Worm (Caenorhabditis elegans): Measurements from ENCODE around the gene mab-7.

Gene mab-7

DNA sequence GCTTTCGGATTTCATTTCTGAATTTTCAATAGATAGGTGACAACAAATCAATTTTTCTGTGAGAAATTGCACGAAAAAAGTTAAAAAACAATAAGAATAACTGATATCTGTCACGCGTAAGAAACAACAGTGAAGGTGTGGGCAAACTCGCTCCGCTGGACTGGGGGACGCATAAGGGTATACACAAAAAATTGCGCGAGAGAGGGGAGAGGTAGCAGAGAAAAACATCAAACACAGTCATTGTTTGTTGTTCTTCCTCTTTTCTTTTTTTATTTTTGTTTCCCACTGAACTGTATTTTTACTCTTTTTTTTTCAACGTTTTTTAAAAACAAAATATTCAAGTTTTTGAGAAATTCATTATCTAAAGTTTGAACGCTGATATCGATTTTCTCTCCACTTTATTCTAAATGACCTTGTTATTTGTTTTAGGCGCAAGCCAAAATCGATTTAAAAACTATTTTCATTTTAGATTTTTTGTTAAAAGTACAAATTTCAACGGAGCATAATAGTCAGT is 26.7 kb upstream of the mab-7 start, which contains the start of the genes pifk-1 and tbc-11 (continued):
- no peak for TF ChIP-seq spr-3 (GFP tag; optimal IDR thresholded peaks at IDR 0.05)
- TF ChIP-seq lin-1 (GFP tag; IDR thresholded peaks at IDR 0.05): no peak
- TF ChIP-seq daf-8 (GFP tag; IDR thresholded peaks at IDR 0.05): no peak
- 0 out of 2 replicates have a peak, but pooled peaks have one; percentile 41 for TF ChIP-seq arid-1 (GFP tag; conservative IDR thresholded peaks at IDR 0.05)
- no peak for TF ChIP-seq nhr-42 (GFP tag; IDR thresholded peaks at IDR 0.05)
- no peak for TF ChIP-seq rbr-2 (tag; optimal IDR thresholded peaks at IDR 0.05)
- no peak for TF ChIP-seq php-3 (GFP tag; IDR thresholded peaks at IDR 0.05)
- no peak for TF ChIP-seq unc-39 (tag; optimal IDR thresholded peaks at IDR 0.05)
- TF ChIP-seq nhr-11 (tag; optimal IDR thresholded peaks at IDR 0.05): no peak
- TF ChIP-seq ceh-20 (GFP tag; IDR thresholded peaks at IDR 0.05): no peak

DNA sequence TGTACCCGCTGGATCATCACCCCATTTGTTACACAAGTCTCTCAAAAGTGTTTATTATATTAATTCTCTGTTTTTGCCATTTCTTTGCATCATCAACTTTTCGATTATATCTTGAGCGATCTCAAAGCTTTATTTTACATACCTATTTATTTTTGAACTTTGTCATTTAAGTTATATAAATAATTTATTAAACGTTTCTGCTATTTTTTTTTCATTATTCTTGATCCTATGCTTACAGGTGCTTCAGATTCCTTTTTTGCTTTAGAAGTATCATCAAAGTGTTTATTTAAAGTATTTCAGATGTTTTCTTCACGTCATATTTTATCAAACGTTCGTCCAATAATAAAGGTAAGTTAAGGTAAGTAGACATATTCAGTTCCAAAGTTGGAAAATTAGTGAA is 20.2 kb upstream of the mab-7 start, which contains the start of gene F35H12.5:
Gene F35H12.5 (plus strand): TSS at position 301 of the 400 bp plus-strand sequence.
- TF ChIP-seq Y5F2A.4 (GFP tag; optimal IDR thresholded peaks at IDR 0.05) (no peak), snpc-4 (tag; optimal IDR thresholded peaks at IDR 0.05) (no peak), madf-9 (GFP tag; conservative IDR thresholded peaks at IDR 0.05) (no peak), F26F4.8 (GFP tag; conservative IDR thresholded peaks at IDR 0.05) (no peak), skn-1 (tag; optimal IDR thresholded peaks at IDR 0.05) (no peak), daf-12 (tag; optimal IDR thresholded peaks at IDR 0.05) (no peak), daf-16 (GFP tag; optimal IDR thresholded peaks at IDR 0.05) (no peak), daf-16 (tag; optimal IDR thresholded peaks at IDR 0.05) (no peak), ceh-32 (tag; optimal IDR thresholded peaks at IDR 0.05; ENCODE audit: poor library complexity) (no peak), hmg-1.1 (GFP tag; IDR thresholded peaks at IDR 0.05) (no peak)

DNA sequence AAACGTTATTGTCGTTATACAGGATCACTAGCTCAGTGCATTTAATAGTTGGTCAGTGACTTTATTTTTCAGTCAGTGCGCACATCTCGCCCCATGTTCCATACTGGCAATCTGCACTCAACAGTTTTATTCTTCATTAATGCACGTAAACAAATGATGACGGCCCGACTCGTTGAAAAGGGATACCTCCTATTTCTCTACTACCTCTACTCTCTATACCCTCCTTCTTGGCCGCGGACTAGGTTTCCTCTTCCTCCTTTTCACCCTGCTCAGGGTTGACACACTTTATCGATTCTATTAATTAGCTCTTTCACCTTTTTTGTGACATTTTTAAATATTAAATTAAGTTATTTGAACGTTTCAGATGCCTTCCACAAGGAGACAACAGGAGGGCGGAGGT is 17.7 kb upstream of the mab-7 start, which contains the start of gene sel-12:
Gene sel-12 (plus strand): TSS at position 358 of the 400 bp plus-strand sequence.
- TF ChIP-seq hif-1 (tag; optimal IDR thresholded peaks at IDR 0.05): peak in 1 of 2 experiments; percentile 87
- no peak for TF ChIP-seq nhr-28 (tag; optimal IDR thresholded peaks at IDR 0.05)
- no peak for TF ChIP-seq snpc-4 (tag; optimal IDR thresholded peaks at IDR 0.05)
- peak in 1 of 2 experiments; percentile 91 for TF ChIP-seq unc-62 (GFP tag; optimal IDR thresholded peaks at IDR 0.05 in 1 of 2)
- TF ChIP-seq unc-62 (tag; optimal IDR thresholded peaks at IDR 0.05): no peak
- no peak for TF ChIP-seq skn-1 (tag; optimal IDR thresholded peaks at IDR 0.05)
- TF ChIP-seq aha-1 (tag): peak; percentile 99
- peak; percentile 4 for TF ChIP-seq rbr-2 (tag; optimal IDR thresholded peaks at IDR 0.05)
- no peak for TF ChIP-seq Y48G9A.11 (GFP tag; IDR thresholded peaks at IDR 0.05)
- TF ChIP-seq set-16 (GFP tag; IDR thresholded peaks at IDR 0.05): no peak
- TF ChIP-seq daf-8 (GFP tag; IDR thresholded peaks at IDR 0.05): no peak
- no peak for TF ChIP-seq unc-130 (GFP tag; optimal IDR thresholded peaks at IDR 0.05)
- TF ChIP-seq F26F4.8 (GFP tag; conservative IDR thresholded peaks at IDR 0.05): no peak
- no peak for TF ChIP-seq lin-15B (tag; optimal IDR thresholded peaks at IDR 0.05)
- no peak for TF ChIP-seq nhr-11 (tag; optimal IDR thresholded peaks at IDR 0.05)
- TF ChIP-seq ztf-11 (tag; optimal IDR thresholded peaks at IDR 0.05): no peak
- TF ChIP-seq lsy-2 (tag; optimal IDR thresholded peaks at IDR 0.05): peak in 1 of 2 experiments; percentile 25
- TF ChIP-seq lin-13 (GFP tag; optimal IDR thresholded peaks at IDR 0.05): no peak
- no peak for TF ChIP-seq tag-97 (GFP tag; IDR thresholded peaks at IDR 0.05)
- no peak for TF ChIP-seq spr-1 (tag; optimal IDR thresholded peaks at IDR 0.05)
- TF ChIP-seq ces-1 (GFP tag; optimal IDR thresholded peaks at IDR 0.05): no peak
- no peak for TF ChIP-seq daf-16 (GFP tag; optimal IDR thresholded peaks at IDR 0.05)
- TF ChIP-seq daf-16 (tag; optimal IDR thresholded peaks at IDR 0.05): peak; percentile 31
- no peak for TF ChIP-seq nhr-41 (GFP tag; IDR thresholded peaks at IDR 0.05)
- no peak for TF ChIP-seq nhr-237 (tag; optimal IDR thresholded peaks at IDR 0.05)
- peak; percentile 8 for TF ChIP-seq hlh-30 (tag; optimal IDR thresholded peaks at IDR 0.05; ENCODE audit: insufficient read depth)
- no peak for TF ChIP-seq cey-2 (tag; optimal IDR thresholded peaks at IDR 0.05; ENCODE audit: borderline replicate concordance, insufficient read depth)
- no peak for TF ChIP-seq lin-1 (GFP tag; IDR thresholded peaks at IDR 0.05)
- TF ChIP-seq arid-1 (GFP tag; conservative IDR thresholded peaks at IDR 0.05): no peak
- TF ChIP-seq nhr-6 (tag; optimal IDR thresholded peaks at IDR 0.05): no peak
- no peak for TF ChIP-seq mep-1 (tag; optimal IDR thresholded peaks at IDR 0.05)
